Worm (Caenorhabditis elegans): ENCODE results near the gene pals-37.

ce11 chrV:12420843-12421242, 20.5 kb downstream of the pals-37 start, which contains the start of gene C54D10.4:
- no peak for TF ChIP-seq snpc-4 (tag; optimal IDR thresholded peaks at IDR 0.05)
- TF ChIP-seq hlh-1 (tag; optimal IDR thresholded peaks at IDR 0.05): no peak
- TF ChIP-seq elt-3 (tag; optimal IDR thresholded peaks at IDR 0.05): no peak
- TF ChIP-seq ceh-43 (GFP tag; optimal IDR thresholded peaks at IDR 0.05): no peak
- no peak for TF ChIP-seq ces-1 (GFP tag; optimal IDR thresholded peaks at IDR 0.05)
- no peak for TF ChIP-seq nhr-76 (tag; optimal IDR thresholded peaks at IDR 0.05)
- no peak for TF ChIP-seq ztf-11 (tag; optimal IDR thresholded peaks at IDR 0.05)
- no peak for TF ChIP-seq nhr-28 (tag; optimal IDR thresholded peaks at IDR 0.05)
- TF ChIP-seq nhr-2 (tag; optimal IDR thresholded peaks at IDR 0.05): no peak

Data from whole organism, mixed stage, embryonic.